Fruit fly (Drosophila melanogaster) whole organism, embryonic: ENCODE results near the gene Fie.

Experiments used
- Atf-2 ChIP-seq: fragments of 200-800 bp; sonication (Bioruptor generic); optimal IDR thresholded peaks from 2 replicates; lab custom pipeline; 2016; ENCODE audit warnings: missing biosample characterization, missing genetic modification characterization
- CG10274 ChIP-seq: fragments of 200-800 bp; sonication (Bioruptor generic); optimal IDR thresholded peaks from 3 replicates; lab custom pipeline; 2017; ENCODE audit warnings: missing biosample characterization, mild to moderate bottlenecking, missing genetic modification characterization
- CG10462 ChIP-seq: fragments of 200-800 bp; sonication (Bioruptor generic); optimal IDR thresholded peaks from 2 replicates; lab custom pipeline; 2016; ENCODE audit warnings: missing biosample characterization, missing genetic modification characterization
- CG11085 ChIP-seq: fragments of 200-800 bp; sonication (Bioruptor generic); IDR thresholded peaks from 2 replicates; pipeline ENCODE4 v1.3.6; 2022; ENCODE audit warnings: missing biosample characterization, missing genetic modification characterization
- CG11247 ChIP-seq: fragments of 200-800 bp; sonication (Bioruptor generic); IDR thresholded peaks from 2 replicates; pipeline ENCODE4 v1.3.6; 2022; ENCODE audit warnings: missing biosample characterization, missing genetic modification characterization
- CG11695 ChIP-seq: fragments of 200-800 bp; sonication (Bioruptor generic); IDR thresholded peaks from 3 replicates; pipeline ENCODE4 v1.3.6; 2022; ENCODE audit warnings: missing biosample characterization, missing genetic modification characterization
- CG12071 ChIP-seq: fragments of 200-800 bp; sonication (Bioruptor generic); optimal IDR thresholded peaks from 3 replicates; lab custom pipeline; 2018; ENCODE audit warnings: missing biosample characterization, mild to moderate bottlenecking, missing genetic modification characterization
- CG12769 ChIP-seq: fragments of 200-800 bp; sonication (Bioruptor generic); optimal IDR thresholded peaks from 2 replicates; lab custom pipeline; 2019; ENCODE audit warnings: missing biosample characterization, mild to moderate bottlenecking, missing genetic modification characterization, moderate library complexity
- CG1529 ChIP-seq: fragments of 200-800 bp; sonication (Bioruptor generic); optimal IDR thresholded peaks from 3 replicates; lab custom pipeline; 2018; ENCODE audit warnings: missing biosample characterization, missing genetic modification characterization
- CG15514 ChIP-seq: fragments of 200-800 bp; sonication (Bioruptor generic); optimal IDR thresholded peaks from 3 replicates; lab custom pipeline; 2017; ENCODE audit warnings: missing biosample characterization, missing genetic modification characterization, mild to moderate bottlenecking, moderate library complexity, missing genetic modification reagents
- CG16815 ChIP-seq: fragments of 200-800 bp; sonication (Bioruptor generic); optimal IDR thresholded peaks from 3 replicates; lab custom pipeline; 2017; ENCODE audit warnings: missing biosample characterization, mild to moderate bottlenecking, missing genetic modification characterization
- CG18011 ChIP-seq: fragments of 200-800 bp; sonication (Bioruptor generic); optimal IDR thresholded peaks from 2 replicates; lab custom pipeline; 2017; ENCODE audit warnings: missing biosample characterization, missing genetic modification characterization, mild to moderate bottlenecking, moderate library complexity, missing genotype
- CG1832 ChIP-seq: fragments of 200-800 bp; sonication (Bioruptor generic); optimal IDR thresholded peaks from 2 replicates; lab custom pipeline; 2017; ENCODE audit warnings: missing biosample characterization, mild to moderate bottlenecking, missing genetic modification characterization, inconsistent platforms
- CG2889 ChIP-seq: fragments of 200-800 bp; sonication (Bioruptor generic); IDR thresholded peaks from 3 replicates; pipeline ENCODE4 v1.3.6; 2022; ENCODE audit warnings: missing biosample characterization, missing genetic modification characterization
- CG30403 ChIP-seq: fragments of 200-800 bp; sonication (Bioruptor generic); optimal IDR thresholded peaks from 3 replicates; lab custom pipeline; 2016; ENCODE audit warnings: missing biosample characterization, missing genetic modification characterization
- CG31441 ChIP-seq: fragments of 200-800 bp; sonication (Bioruptor generic); IDR thresholded peaks from 2 replicates; pipeline ENCODE4 v1.3.6; 2022; ENCODE audit warnings: missing biosample characterization, missing genetic modification characterization
- CG3163 ChIP-seq: fragments of 200-800 bp; sonication (Bioruptor generic); optimal IDR thresholded peaks from 3 replicates; lab custom pipeline; 2016; ENCODE audit warnings: missing biosample characterization, missing genetic modification characterization
- CG33557 ChIP-seq: fragments of 200-800 bp; sonication (Bioruptor generic); optimal IDR thresholded peaks from 2 replicates; lab custom pipeline; 2019; ENCODE audit warnings: missing biosample characterization, mild to moderate bottlenecking, missing genetic modification characterization, moderate library complexity
- CG6254 ChIP-seq: fragments of 200-800 bp; sonication (Bioruptor generic); optimal IDR thresholded peaks from 3 replicates; lab custom pipeline; 2017; ENCODE audit warnings: mild to moderate bottlenecking, missing biosample characterization, missing genetic modification reagents, missing genetic modification characterization
- CG8478 ChIP-seq: fragments of >200 bp; optimal IDR thresholded peaks from 2 replicates; lab custom pipeline; 2018
- CG9215 ChIP-seq: fragments of 200-800 bp; sonication (Bioruptor generic); IDR thresholded peaks from 2 replicates; pipeline ENCODE4 v1.3.6; 2022; ENCODE audit warnings: missing biosample characterization, missing genetic modification characterization
- CG9817 ChIP-seq: fragments of 200-800 bp; sonication (Bioruptor generic); optimal IDR thresholded peaks from 2 replicates; lab custom pipeline; 2018; ENCODE audit warnings: missing biosample characterization, mild to moderate bottlenecking, missing genetic modification characterization, moderate library complexity
- CG9932 ChIP-seq: fragments of 200-800 bp; sonication (Bioruptor generic); IDR thresholded peaks from 2 replicates; pipeline ENCODE4 v1.3.6; 2022; ENCODE audit warnings: missing biosample characterization, missing genetic modification characterization
- Deaf1 ChIP-seq: fragments of 200-800 bp; optimal IDR thresholded peaks from 3 replicates; lab custom pipeline; 2019; ENCODE audit warnings: missing biosample characterization, mild to moderate bottlenecking, missing genetic modification characterization, moderate library complexity
- Dip2 ChIP-seq: fragments of 200-800 bp; sonication (Bioruptor generic); IDR thresholded peaks from 2 replicates; pipeline ENCODE4 v1.3.6; 2022; ENCODE audit warnings: missing biosample characterization, missing genetic modification characterization
- Dip3 ChIP-seq: fragments of 200-800 bp; sonication (Bioruptor generic); optimal IDR thresholded peaks from 3 replicates; lab custom pipeline; 2016; ENCODE audit warnings: missing biosample characterization, missing genetic modification characterization
- Dll ChIP-seq: fragments of 200-800 bp; sonication (Bioruptor generic); IDR thresholded peaks from 4 replicates; pipeline ENCODE4 v1.3.6; 2022; ENCODE audit warnings: missing biosample characterization, missing genetic modification characterization; ENCODE audit not compliant: partially characterized antibody
- Fer2 ChIP-seq: fragments of 200-800 bp; sonication (Bioruptor generic); optimal IDR thresholded peaks from 2 replicates; lab custom pipeline; 2018; ENCODE audit warnings: missing biosample characterization, mild to moderate bottlenecking, missing genetic modification characterization, moderate library complexity
- H15 ChIP-seq: fragments of 200-800 bp; sonication (Bioruptor generic); IDR thresholded peaks from 3 replicates; pipeline ENCODE4 v1.3.6; 2022; ENCODE audit warnings: missing biosample characterization, missing genetic modification characterization
- MBD-R2 ChIP-seq: fragments of 200-800 bp; sonication (Bioruptor generic); IDR thresholded peaks from 2 replicates; pipeline ENCODE4 v1.3.6; 2022; ENCODE audit warnings: missing biosample characterization, missing genetic modification characterization
- NK7.1 ChIP-seq: fragments of 200-800 bp; sonication (Bioruptor generic); optimal IDR thresholded peaks from 3 replicates; lab custom pipeline; 2016; ENCODE audit warnings: missing biosample characterization, missing genetic modification characterization
- Opbp ChIP-seq: fragments of 200-800 bp; sonication (Bioruptor generic); IDR thresholded peaks from 3 replicates; pipeline ENCODE4 v1.3.6; 2022; ENCODE audit warnings: missing biosample characterization, missing genetic modification characterization; ENCODE audit not compliant: partially characterized antibody
- Sin3A ChIP-seq: fragments of >200 bp; optimal IDR thresholded peaks from 2 replicates; lab custom pipeline; 2018
- Six4 ChIP-seq: fragments of 200-800 bp; sonication (Bioruptor generic); optimal IDR thresholded peaks from 2 replicates; lab custom pipeline; 2016; ENCODE audit warnings: missing biosample characterization, missing genetic modification characterization
- Trl ChIP-seq, 3 experiments: fragments of >200 bp in 2 of 3; fragments of 200-800 bp in 1 of 3; sonication (Bioruptor generic) in 1 of 3; optimal IDR thresholded peaks; 2 replicates in 1 of 3; 3 replicates in 2 of 3; lab custom pipeline; 2016 to 2017; ENCODE audit warnings: missing biosample characterization in 1 of 3, missing genetic modification characterization in 1 of 3
- amos ChIP-seq: fragments of 200-800 bp; sonication (Bioruptor generic); IDR thresholded peaks from 2 replicates; pipeline ENCODE4 v1.3.6; 2022; ENCODE audit warnings: missing biosample characterization, missing genetic modification characterization; ENCODE audit not compliant: partially characterized antibody
- az2 ChIP-seq: fragments of 200-800 bp; sonication (Bioruptor generic); optimal IDR thresholded peaks from 3 replicates; lab custom pipeline; 2016; ENCODE audit warnings: missing biosample characterization, missing genetic modification characterization
- cad ChIP-seq: fragments of >200 bp; optimal IDR thresholded peaks from 2 replicates; lab custom pipeline; 2017; ENCODE audit warnings: missing biosample characterization, missing genetic modification characterization
- cas ChIP-seq: fragments of 200-800 bp; sonication (Bioruptor generic); IDR thresholded peaks from 2 replicates; pipeline ENCODE4 v1.3.6; 2022; ENCODE audit warnings: missing biosample characterization, missing genetic modification characterization
- chinmo ChIP-seq: fragments of 200-800 bp; sonication (Bioruptor generic); IDR thresholded peaks from 4 replicates; pipeline ENCODE4 v1.3.6; 2022; ENCODE audit warnings: missing biosample characterization, missing genetic modification characterization; ENCODE audit not compliant: partially characterized antibody
- crp ChIP-seq, 2 experiments: fragments of 200-800 bp; sonication (Bioruptor generic); optimal IDR thresholded peaks; 2 replicates in 1 of 2; 3 replicates in 1 of 2; lab custom pipeline; 2017; ENCODE audit warnings: missing biosample characterization in 2 of 2, missing genetic modification characterization in 2 of 2, mild to moderate bottlenecking in 1 of 2, moderate library complexity in 1 of 2
- gcm ChIP-seq: fragments of 200-800 bp; sonication (Bioruptor generic); optimal IDR thresholded peaks from 2 replicates; lab custom pipeline; 2019; ENCODE audit warnings: missing biosample characterization, mild to moderate bottlenecking, missing genetic modification characterization, moderate library complexity
- klu ChIP-seq: fragments of 200-800 bp; sonication (Bioruptor generic); IDR thresholded peaks from 2 replicates; pipeline ENCODE4 v1.3.6; 2022; ENCODE audit warnings: missing biosample characterization, missing genetic modification characterization
- knrl ChIP-seq: fragments of 200-800 bp; sonication (Bioruptor generic); IDR thresholded peaks from 3 replicates; pipeline ENCODE4 v1.3.6; 2022; ENCODE audit warnings: missing biosample characterization, missing genetic modification characterization; ENCODE audit not compliant: partially characterized antibody
- lmd ChIP-seq: fragments of 200-800 bp; sonication (Bioruptor generic); IDR thresholded peaks from 2 replicates; pipeline ENCODE4 v1.3.6; 2022; ENCODE audit warnings: missing biosample characterization, missing genetic modification characterization
- pho ChIP-seq: fragments of 200-800 bp; sonication (Bioruptor generic); optimal IDR thresholded peaks from 2 replicates; lab custom pipeline; 2016; ENCODE audit warnings: missing biosample characterization, missing genetic modification characterization
- tin ChIP-seq: fragments of 200-800 bp; sonication (Bioruptor generic); optimal IDR thresholded peaks from 3 replicates; lab custom pipeline; 2016; ENCODE audit warnings: missing biosample characterization, missing genetic modification characterization
- ttk ChIP-seq: fragments of 200-800 bp; sonication (Bioruptor generic); IDR thresholded peaks from 2 replicates; pipeline ENCODE4 v2.1.2; 2022; ENCODE audit warnings: missing biosample characterization, missing genetic modification characterization
- unpg ChIP-seq: fragments of 200-800 bp; sonication (Bioruptor generic); optimal IDR thresholded peaks from 3 replicates; lab custom pipeline; 2018; ENCODE audit warnings: missing biosample characterization, mild to moderate bottlenecking, missing genetic modification characterization, moderate library complexity
- yki ChIP-seq: fragments of >200 bp; optimal IDR thresholded peaks from 3 replicates; lab custom pipeline; 2018
- zfh1 ChIP-seq: fragments of 200-800 bp; sonication (Bioruptor generic); IDR thresholded peaks from 3 replicates; pipeline ENCODE4 v1.3.6; 2022; ENCODE audit warnings: missing biosample characterization, missing genetic modification characterization

Fie gene

dm6 chr3L:3896553-3897034, 4.2 kb downstream of the Fie start, which contains the start of the genes Gr63a and Lamtor4 (continued):
- 0 out of 4 replicates have a peak, but pooled peaks have one; percentile 17 for TF ChIP-seq chinmo (GFP tag; lab: Robert Waterston, UW)
- TF ChIP-seq CG18011 (GFP tag; lab: Kevin White, UChicago): peak; percentile 4
- TF ChIP-seq CG9215 (GFP tag; lab: Robert Waterston, UW): no peak
- TF ChIP-seq CG10274 (GFP tag; lab: Kevin White, UChicago): no peak
- no peak for TF ChIP-seq pho
- no peak for TF ChIP-seq CG9817 (tag; lab: Kevin White, UChicago)
- TF ChIP-seq amos (GFP tag; lab: Robert Waterston, UW): no peak
- no peak for TF ChIP-seq Fer2 (tag; lab: Kevin White, UChicago)
- no peak for TF ChIP-seq CG11695 (GFP tag; lab: Robert Waterston, UW)
- no peak for TF ChIP-seq CG33557
- TF ChIP-seq CG11085: no peak
- TF ChIP-seq Atf-2 (GFP tag; lab: Kevin White, UChicago): no peak
- TF ChIP-seq Dip2 (GFP tag; lab: Robert Waterston, UW): no peak
- TF ChIP-seq Trl (optimal IDR thresholded peaks at IDR 0.05; lab: Kevin White, UChicago): no peak
- TF ChIP-seq Trl (GFP tag; optimal IDR thresholded peaks at IDR 0.05; lab: Kevin White, UChicago): no peak
- no peak for TF ChIP-seq CG6254 (GFP tag; lab: Kevin White, UChicago)
- peak; percentile 46; the same call in 1 of the 2 replicates for TF ChIP-seq CG9932 (GFP tag; lab: Robert Waterston, UW)
- TF ChIP-seq CG31441 (GFP tag; lab: Robert Waterston, UW): no peak
- no peak for TF ChIP-seq unpg (GFP tag; lab: Kevin White, UChicago)
- TF ChIP-seq Dll (GFP tag; lab: Robert Waterston, UW): 0 out of 4 replicates have a peak, but pooled peaks have one; percentile 31
- TF ChIP-seq gcm: no peak
- TF ChIP-seq MBD-R2 (GFP tag; lab: Robert Waterston, UW): peak; percentile 81
- TF ChIP-seq Six4: no peak
- no peak for TF ChIP-seq NK7.1 (GFP tag; lab: Kevin White, UChicago)
- TF ChIP-seq knrl (GFP tag; lab: Robert Waterston, UW): no peak
- no peak for TF ChIP-seq crp (GFP tag; optimal IDR thresholded peaks at IDR 0.05; lab: Kevin White, UChicago)
- no peak for TF ChIP-seq CG3163
- TF ChIP-seq CG1529 (GFP tag; lab: Kevin White, UChicago): no peak
- no peak for TF ChIP-seq ttk (GFP tag; lab: Robert Waterston, UW)
- TF ChIP-seq Deaf1 (tag; lab: Kevin White, UChicago): no peak
- no peak for TF ChIP-seq Dip3
- TF ChIP-seq CG12769: peak; percentile 27
- no peak for TF ChIP-seq cas
- no peak for TF ChIP-seq CG8478 (lab: Kevin White, UChicago)
- TF ChIP-seq CG15514 (GFP tag; lab: Kevin White, UChicago): peak; percentile 55
- TF ChIP-seq yki (lab: Kevin White, UChicago): no peak
- TF ChIP-seq cad: no peak
- no peak for TF ChIP-seq CG2889 (GFP tag; lab: Robert Waterston, UW)
- no peak for TF ChIP-seq CG30403
- no peak for TF ChIP-seq lmd (GFP tag; lab: Robert Waterston, UW)
- peak; percentile 24; the same call in 1 of the 3 replicates for TF ChIP-seq Opbp
- TF ChIP-seq Sin3A (lab: Kevin White, UChicago): peak; percentile 42
- no peak for TF ChIP-seq CG16815
- no peak for TF ChIP-seq CG12071 (GFP tag; lab: Kevin White, UChicago)
- TF ChIP-seq klu (GFP tag; lab: Robert Waterston, UW): peak; percentile 36; the same call in 1 of the 2 replicates
- no peak for TF ChIP-seq az2 (GFP tag; lab: Kevin White, UChicago)
- TF ChIP-seq tin (GFP tag; lab: Kevin White, UChicago): peak; percentile 0
- peak; percentile 13; the same call in 1 of the 2 replicates for TF ChIP-seq CG11247 (GFP tag; lab: Robert Waterston, UW)
- TF ChIP-seq H15 (GFP tag; lab: Robert Waterston, UW): no peak
- 0 out of 3 replicates have a peak, but pooled peaks have one; percentile 20 for TF ChIP-seq zfh1
- TF ChIP-seq CG10462 (GFP tag; lab: Kevin White, UChicago): no peak
- no peak for TF ChIP-seq CG1832 (GFP tag; lab: Kevin White, UChicago)
